Fruit fly (Drosophila melanogaster): Measurements from ENCODE around the gene prt.

- TF ChIP-seq toe (GFP tag; optimal IDR thresholded peaks at IDR 0.05) = no peak
- no peak for TF ChIP-seq bab1 (GFP tag; optimal IDR thresholded peaks at IDR 0.05)
- no peak for TF ChIP-seq kay (GFP tag; ENCODE audit: borderline replicate concordance)
- TF ChIP-seq CG33017 (tag; optimal IDR thresholded peaks at IDR 0.05) = no peak
- TF ChIP-seq CG7101 (tag; optimal IDR thresholded peaks at IDR 0.05) = no peak
- no peak for TF ChIP-seq Mnt (GFP tag; optimal IDR thresholded peaks at IDR 0.05)
Measured at dm6 chr3R:23721525-23721924, 22.7 kb upstream of the prt start, which contains the start of gene CG10232.
